Worm (Caenorhabditis elegans) whole organism, L3 larva: ENCODE data around the gene snrp-40.1.

Experiments
- R02D3.7 ChIP-seq: fragments of 150-350 bp; optimal IDR thresholded peaks from 2 replicates; lab custom pipeline; 2014; ENCODE audit warnings: missing biosample characterization, missing genetic modification characterization
- egl-27 ChIP-seq: sonication (generic microtip); optimal IDR thresholded peaks from 4 replicates; lab custom pipeline; 2017; ENCODE audit warnings: missing biosample characterization, missing genetic modification reagents, missing genetic modification characterization
- elt-1 ChIP-seq: fragments of 150-350 bp; optimal IDR thresholded peaks from 2 replicates; lab custom pipeline; 2014; ENCODE audit warnings: missing biosample characterization, missing genetic modification characterization
- nhr-28 ChIP-seq: fragments of 150-350 bp; optimal IDR thresholded peaks from 2 replicates; lab custom pipeline; 2014; ENCODE audit warnings: missing biosample characterization, missing genetic modification characterization
- nhr-77 ChIP-seq: fragments of 150-350 bp; optimal IDR thresholded peaks from 2 replicates; lab custom pipeline; 2014; ENCODE audit warnings: missing biosample characterization, missing genetic modification characterization
- unc-62 ChIP-seq: fragments of 150-350 bp; sonication (generic microtip); optimal IDR thresholded peaks from 4 replicates; lab custom pipeline; 2014; ENCODE audit warnings: missing biosample characterization, missing genetic modification reagents, missing genetic modification characterization

DNA sequence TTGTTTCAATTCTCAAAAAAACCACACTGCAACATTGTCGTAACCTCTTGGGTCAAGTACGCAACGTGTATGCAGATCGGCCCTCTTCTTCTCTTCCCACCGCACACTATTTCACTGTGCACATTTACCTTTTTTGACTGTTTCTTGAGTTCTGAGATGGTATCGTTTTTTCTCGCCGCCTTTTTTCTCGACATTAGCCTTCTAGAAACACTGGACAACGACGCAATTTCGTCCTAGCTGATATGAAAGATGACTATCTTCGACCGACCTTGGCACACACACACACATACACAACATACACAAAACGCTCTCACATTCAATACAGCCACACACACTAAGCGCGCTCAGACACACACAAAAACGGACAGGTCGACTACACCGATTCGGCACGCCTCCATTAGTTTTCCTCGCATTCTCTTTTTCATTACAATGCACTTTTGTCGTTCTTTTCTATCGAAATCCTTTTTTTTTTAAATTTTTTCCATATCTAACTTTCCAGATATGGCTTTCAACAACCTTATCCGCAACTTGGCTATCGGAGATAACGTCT lies 39.9 kb upstream of the snrp-40.1 start, which contains the start of gene aco-1:
- TF ChIP-seq nhr-77 (tag; lab: Kevin White, UChicago) (no peak), unc-62 (GFP tag; lab: Kevin White, UChicago) (no peak), nhr-28 (tag; lab: Kevin White, UChicago) (no peak), elt-1 (peak; percentile 13), egl-27 (tag; lab: Kevin White, UChicago) (peak; percentile 11), R02D3.7 (tag; lab: Kevin White, UChicago) (no peak)
